Worm (Caenorhabditis elegans) whole organism, L1 larva: ENCODE results near the gene Y32H12A.8.

Experiments
- C16A3.4 ChIP-seq: fragments of 150-350 bp; optimal IDR thresholded peaks from 2 replicates; lab custom pipeline; 2014; ENCODE audit warnings: missing biosample characterization, missing genetic modification characterization
- F16B12.6 ChIP-seq: fragments of 150-350 bp; optimal IDR thresholded peaks from 2 replicates; lab custom pipeline; 2014; ENCODE audit warnings: missing biosample characterization, missing genetic modification characterization
- aha-1 ChIP-seq: fragments of 150-350 bp; optimal IDR thresholded peaks from 2 replicates; lab custom pipeline; 2014; ENCODE audit warnings: missing biosample characterization, missing genetic modification characterization
- blmp-1 ChIP-seq: fragments of 150-350 bp; optimal IDR thresholded peaks from 2 replicates; lab custom pipeline; 2014; ENCODE audit warnings: missing biosample characterization, missing genetic modification characterization
- ceh-82 ChIP-seq, 3 experiments: fragments of 150-350 bp in 1 of 3; sonication (generic microtip) in 2 of 3; optimal IDR thresholded peaks; 2 replicates each; lab custom pipeline; 2014 to 2017; ENCODE audit warnings: missing biosample characterization in 3 of 3, missing genetic modification characterization in 3 of 3
- ceh-88 ChIP-seq: fragments of 200-800 bp; sonication (Bioruptor generic); IDR thresholded peaks from 2 replicates; pipeline ENCODE4 v1.3.6; 2022; ENCODE audit warnings: missing genetic modification characterization, missing compliant biosample characterization
- ceh-90 ChIP-seq: sonication (generic microtip); optimal IDR thresholded peaks from 2 replicates; lab custom pipeline; 2016; ENCODE audit warnings: missing genetic modification characterization, missing compliant biosample characterization
- dpl-1 ChIP-seq, 3 experiments: fragments of 150-350 bp in 2 of 3; sonication (generic microtip) in 1 of 3; optimal IDR thresholded peaks; 2 replicates each; lab custom pipeline; 2014 to 2017; ENCODE audit warnings: missing biosample characterization in 3 of 3, missing genetic modification characterization in 3 of 3, missing genetic modification reagents in 3 of 3
- dsc-1 ChIP-seq: sonication (generic microtip); optimal IDR thresholded peaks from 2 replicates; lab custom pipeline; 2016; ENCODE audit warnings: mild to moderate bottlenecking, missing genetic modification characterization, missing compliant biosample characterization
- efl-1 ChIP-seq, 4 experiments: fragments of 150-350 bp; optimal IDR thresholded peaks in 3 of 4; peaks in 1 of 4; 1 replicate in 1 of 4; 2 replicates in 3 of 4; lab custom pipeline; 2014; ENCODE audit warnings: missing biosample characterization in 2 of 4, missing genetic modification characterization in 2 of 4, missing genetic modification reagents in 2 of 4
- egl-13 ChIP-seq: sonication (generic microtip); optimal IDR thresholded peaks from 2 replicates; lab custom pipeline; 2016; ENCODE audit warnings: missing genotype, missing genetic modification reagents, missing genetic modification characterization, missing compliant biosample characterization
- fkh-10 ChIP-seq: sonication (generic microtip); optimal IDR thresholded peaks from 2 replicates; lab custom pipeline; 2017; ENCODE audit warnings: missing biosample characterization, missing genetic modification reagents, missing genetic modification characterization
- fkh-8 ChIP-seq: sonication (generic microtip); optimal IDR thresholded peaks from 2 replicates; lab custom pipeline; 2016; ENCODE audit warnings: mild to moderate bottlenecking, missing genetic modification characterization, missing compliant biosample characterization
- fos-1 ChIP-seq: fragments of 150-350 bp; optimal IDR thresholded peaks from 2 replicates; lab custom pipeline; 2014; ENCODE audit warnings: missing biosample characterization, missing genetic modification characterization
- grh-1 ChIP-seq: fragments of 200-800 bp; sonication (Bioruptor generic); IDR thresholded peaks from 2 replicates; pipeline ENCODE4 v1.3.6; 2022; ENCODE audit warnings: missing genetic modification reagents, missing genetic modification characterization, missing compliant biosample characterization
- hlh-4 ChIP-seq: sonication (generic microtip); optimal IDR thresholded peaks from 2 replicates; lab custom pipeline; 2016; ENCODE audit warnings: mild to moderate bottlenecking, missing genetic modification characterization, missing compliant biosample characterization
- hpl-2 ChIP-seq: fragments of 150-350 bp; optimal IDR thresholded peaks from 2 replicates; lab custom pipeline; 2014; ENCODE audit warnings: missing biosample characterization, missing genetic modification reagents, missing genetic modification characterization
- jun-1 ChIP-seq: fragments of 150-350 bp; optimal IDR thresholded peaks from 2 replicates; lab custom pipeline; 2014; ENCODE audit warnings: missing biosample characterization, missing genetic modification reagents, missing genetic modification characterization
- lin-13 ChIP-seq: fragments of 150-350 bp; optimal IDR thresholded peaks from 2 replicates; lab custom pipeline; 2014; ENCODE audit warnings: missing biosample characterization, missing genetic modification reagents, missing genetic modification characterization
- lin-14 ChIP-seq: fragments of 200-800 bp; sonication (Bioruptor generic); optimal IDR thresholded peaks from 2 replicates; lab custom pipeline; 2018; ENCODE audit warnings: mild to moderate bottlenecking, missing genetic modification characterization, moderate library complexity, missing compliant biosample characterization
- lin-15B ChIP-seq: fragments of 150-350 bp; sonication (generic microtip); optimal IDR thresholded peaks from 3 replicates; lab custom pipeline; 2014; ENCODE audit warnings: missing biosample characterization, missing genetic modification characterization
- lin-35 ChIP-seq, 2 experiments: fragments of 150-350 bp; optimal IDR thresholded peaks; 2 replicates each; lab custom pipeline; 2014; ENCODE audit warnings: missing biosample characterization in 2 of 2, missing genetic modification characterization in 2 of 2, missing genetic modification reagents in 2 of 2
- lsy-2 ChIP-seq, 2 experiments: fragments of 150-350 bp; optimal IDR thresholded peaks; 2 replicates each; lab custom pipeline; 2014; ENCODE audit warnings: missing biosample characterization in 2 of 2, missing genetic modification characterization in 2 of 2
- mdl-1 ChIP-seq, 2 experiments: fragments of 150-350 bp; optimal IDR thresholded peaks; 2 replicates each; lab custom pipeline; 2014 to 2017; ENCODE audit warnings: missing biosample characterization in 2 of 2, missing genetic modification characterization in 2 of 2, inconsistent platforms in 1 of 2
- mef-2 ChIP-seq: fragments of 150-350 bp; optimal IDR thresholded peaks from 2 replicates; lab custom pipeline; 2014; ENCODE audit warnings: missing biosample characterization, missing genetic modification characterization
- mep-1 ChIP-seq: fragments of 150-350 bp; optimal IDR thresholded peaks from 2 replicates; lab custom pipeline; 2014; ENCODE audit warnings: missing biosample characterization, missing genetic modification characterization
- nhr-12 ChIP-seq: sonication (generic microtip); optimal IDR thresholded peaks from 2 replicates; lab custom pipeline; 2017; ENCODE audit warnings: missing biosample characterization, missing genetic modification characterization
- nhr-19 ChIP-seq: fragments of 200-800 bp; sonication (Bioruptor generic); conservative IDR thresholded peaks from 2 replicates; pipeline ENCODE4 v1.3.6; 2022; ENCODE audit warnings: missing genetic modification characterization, missing compliant biosample characterization
- nhr-20 ChIP-seq: sonication (generic microtip); optimal IDR thresholded peaks from 2 replicates; lab custom pipeline; 2016; ENCODE audit warnings: mild to moderate bottlenecking, missing genetic modification characterization, missing compliant biosample characterization
- nhr-47 ChIP-seq: sonication (generic microtip); optimal IDR thresholded peaks from 2 replicates; lab custom pipeline; 2016; ENCODE audit warnings: mild to moderate bottlenecking, missing genetic modification characterization, moderate library complexity, missing compliant biosample characterization
- nhr-71 ChIP-seq: sonication (generic microtip); optimal IDR thresholded peaks from 2 replicates; lab custom pipeline; 2016; ENCODE audit warnings: mild to moderate bottlenecking, missing genetic modification characterization, moderate library complexity, missing compliant biosample characterization
- nhr-77 ChIP-seq: fragments of 150-350 bp; optimal IDR thresholded peaks from 2 replicates; lab custom pipeline; 2014; ENCODE audit warnings: missing biosample characterization, missing genetic modification characterization
- nhr-85 ChIP-seq: sonication (generic microtip); peaks from one replicate; lab custom pipeline; 2016; ENCODE audit warnings: missing genetic modification characterization, inconsistent platforms, missing compliant biosample characterization
- nhr-90 ChIP-seq: sonication (generic microtip); optimal IDR thresholded peaks from 2 replicates; lab custom pipeline; 2016; ENCODE audit warnings: mild to moderate bottlenecking, missing genetic modification characterization, missing compliant biosample characterization; ENCODE audit not compliant: poor library complexity
- rnt-1 ChIP-seq: sonication (generic microtip); optimal IDR thresholded peaks from 2 replicates; lab custom pipeline; 2016; ENCODE audit warnings: mild to moderate bottlenecking, missing genetic modification characterization, moderate library complexity, missing compliant biosample characterization
- skn-1 ChIP-seq: fragments of 150-350 bp; optimal IDR thresholded peaks from 2 replicates; lab custom pipeline; 2014; ENCODE audit warnings: missing biosample characterization, missing genetic modification characterization
- snpc-4 ChIP-seq: fragments of 150-350 bp; optimal IDR thresholded peaks from 2 replicates; lab custom pipeline; 2014; ENCODE audit warnings: missing biosample characterization, missing genetic modification characterization
- snu-23 ChIP-seq: sonication (generic microtip); optimal IDR thresholded peaks from 2 replicates; lab custom pipeline; 2016; ENCODE audit warnings: missing genetic modification characterization, missing compliant biosample characterization
- swsn-7 ChIP-seq: sonication (generic microtip); optimal IDR thresholded peaks from 2 replicates; lab custom pipeline; 2016; ENCODE audit warnings: missing genetic modification characterization, missing compliant biosample characterization
- tbx-2 ChIP-seq: sonication (generic microtip); optimal IDR thresholded peaks from 2 replicates; lab custom pipeline; 2016; ENCODE audit warnings: missing genetic modification characterization, missing compliant biosample characterization
- unc-130 ChIP-seq: fragments of 150-350 bp; optimal IDR thresholded peaks from 2 replicates; lab custom pipeline; 2017; ENCODE audit warnings: missing biosample characterization, missing genetic modification characterization, inconsistent platforms
- unc-62 ChIP-seq: fragments of 150-350 bp; optimal IDR thresholded peaks from 2 replicates; lab custom pipeline; 2014; ENCODE audit warnings: missing biosample characterization, missing genetic modification reagents, missing genetic modification characterization
- unc-86 ChIP-seq: sonication (generic microtip); optimal IDR thresholded peaks from 2 replicates; lab custom pipeline; 2016; ENCODE audit warnings: missing genetic modification characterization, missing compliant biosample characterization
- unc-98 ChIP-seq: fragments of 200-800 bp; sonication (Bioruptor generic); IDR thresholded peaks from 2 replicates; pipeline ENCODE4 v1.3.6; 2022; ENCODE audit warnings: missing genetic modification characterization, missing compliant biosample characterization
- xbp-1 ChIP-seq: sonication (generic microtip); optimal IDR thresholded peaks from 2 replicates; lab custom pipeline; 2016; ENCODE audit warnings: missing genetic modification characterization, missing compliant biosample characterization
- zag-1 ChIP-seq: fragments of 150-350 bp; optimal IDR thresholded peaks from 2 replicates; lab custom pipeline; 2014; ENCODE audit warnings: missing biosample characterization, missing genetic modification characterization
- zip-4 ChIP-seq: fragments of 200-800 bp; sonication (Bioruptor generic); optimal IDR thresholded peaks from 2 replicates; lab custom pipeline; 2018; ENCODE audit warnings: mild to moderate bottlenecking, missing genetic modification characterization, moderate library complexity, missing compliant biosample characterization
- ztf-11 ChIP-seq, 2 experiments: sonication (generic microtip); optimal IDR thresholded peaks; 2 replicates each; lab custom pipeline; 2016 to 2017; ENCODE audit warnings: missing genetic modification characterization in 2 of 2, missing biosample characterization in 1 of 2, missing compliant biosample characterization in 1 of 2

Y32H12A.8 gene

ce11 chrIII:5448177-5448576 is 42.3 kb upstream of the Y32H12A.8 start, which contains the start of gene skpt-1:
skpt-1 (minus strand) TSS chrIII:5448395.
- no peak for TF ChIP-seq ceh-88 (GFP tag; lab: Robert Waterston, UW)
- peak; percentile 13 for TF ChIP-seq blmp-1
- TF ChIP-seq zag-1, result no peak
- TF ChIP-seq lin-13 (GFP tag; lab: Kevin White, UChicago), result no peak
- TF ChIP-seq dpl-1 (GFP tag; optimal IDR thresholded peaks at IDR 0.05; lab: Kevin White, UChicago), result peak; percentile 79 to 89 (median 86)
- TF ChIP-seq swsn-7, result peak; percentile 9
- TF ChIP-seq skn-1 (tag; lab: Kevin White, UChicago), result peak; percentile 41
- TF ChIP-seq fos-1 (tag; lab: Kevin White, UChicago), result no peak
- TF ChIP-seq lin-35 (GFP tag; optimal IDR thresholded peaks at IDR 0.05; lab: Kevin White, UChicago), result peak; percentile 80 to 93
- TF ChIP-seq lin-15B (tag; lab: Kevin White, UChicago), result peak; percentile 45
- 0 out of 2 replicates have a peak, but pooled peaks have one; percentile 16 for TF ChIP-seq nhr-19 (GFP tag; lab: Robert Waterston, UW)
- peak; percentile 16 for TF ChIP-seq nhr-85 (tag; lab: Kevin White, UChicago)
- no peak for TF ChIP-seq hpl-2 (GFP tag; lab: Kevin White, UChicago)
- TF ChIP-seq aha-1 (tag; lab: Kevin White, UChicago), result no peak
- TF ChIP-seq lin-14, result peak; percentile 32
- no peak for TF ChIP-seq unc-130 (tag; lab: Kevin White, UChicago)
- peak; percentile 49 for TF ChIP-seq F16B12.6 (tag; lab: Kevin White, UChicago)
- TF ChIP-seq nhr-77 (tag; lab: Kevin White, UChicago), result no peak
- TF ChIP-seq unc-86 (tag; lab: Kevin White, UChicago), result no peak
- TF ChIP-seq zip-4 (GFP tag; lab: Kevin White, UChicago), result no peak
- no peak for TF ChIP-seq nhr-90
- TF ChIP-seq snu-23 (GFP tag; lab: Kevin White, UChicago), result peak; percentile 26
- peak; percentile 11 for TF ChIP-seq nhr-20
- peak; percentile 17 for TF ChIP-seq rnt-1
- no peak for TF ChIP-seq fkh-10 (GFP tag; lab: Kevin White, UChicago)
- TF ChIP-seq tbx-2 (tag; lab: Kevin White, UChicago), result no peak
- TF ChIP-seq nhr-47 (tag; lab: Kevin White, UChicago), result peak; percentile 33
- TF ChIP-seq nhr-12 (tag; lab: Kevin White, UChicago), result no peak
- TF ChIP-seq nhr-71 (tag; lab: Kevin White, UChicago), result peak; percentile 36
- no peak for TF ChIP-seq grh-1 (GFP tag; lab: Robert Waterston, UW)
- peak; percentile 72 to 84 for TF ChIP-seq efl-1 (optimal IDR thresholded peaks at IDR 0.05; lab: Kevin White, UChicago)
- TF ChIP-seq efl-1 (GFP tag; optimal IDR thresholded peaks at IDR 0.05 in 1 of 2; lab: Kevin White, UChicago), result peak; percentile 87 to 99
- TF ChIP-seq ceh-82 (tag; optimal IDR thresholded peaks at IDR 0.05; lab: Kevin White, UChicago), result peak in 1 of 3 experiments; percentile 34
- TF ChIP-seq C16A3.4 (tag; lab: Kevin White, UChicago), result peak; percentile 44
- TF ChIP-seq hlh-4 (tag; lab: Kevin White, UChicago), result no peak
- TF ChIP-seq lsy-2 (tag; optimal IDR thresholded peaks at IDR 0.05; lab: Kevin White, UChicago), result peak; percentile 29 to 84

ce11 chrIII:5442711-5443253 is 36.9 kb upstream of the Y32H12A.8 start, which contains the start of the genes T24G10.2 and disl-2:
T24G10.2 (minus strand) TSS chrIII:5442761.
disl-2 (plus strand) TSS chrIII:5443167.
- TF ChIP-seq ceh-82 (tag; optimal IDR thresholded peaks at IDR 0.05; lab: Kevin White, UChicago), result peak in 2 of 3 experiments; percentile 5 to 74
- TF ChIP-seq F16B12.6 (tag; lab: Kevin White, UChicago), result peak; percentile 90
- TF ChIP-seq snpc-4, result peak; percentile 21
- no peak for TF ChIP-seq unc-62
- no peak for TF ChIP-seq fkh-8 (tag; lab: Kevin White, UChicago)
- peak; percentile 45 for TF ChIP-seq nhr-47 (tag; lab: Kevin White, UChicago)
- no peak for TF ChIP-seq ztf-11 (tag; optimal IDR thresholded peaks at IDR 0.05; lab: Kevin White, UChicago)
- peak; percentile 13 for TF ChIP-seq fos-1 (tag; lab: Kevin White, UChicago)
- TF ChIP-seq skn-1 (tag; lab: Kevin White, UChicago), result peak; percentile 68
- peak; percentile 39 for TF ChIP-seq lin-15B (tag; lab: Kevin White, UChicago)
- TF ChIP-seq lin-14, result peak; percentile 50
- TF ChIP-seq jun-1, result peak; percentile 12
- TF ChIP-seq mef-2 (tag; lab: Kevin White, UChicago), result no peak
- TF ChIP-seq ceh-90 (tag; lab: Kevin White, UChicago), result no peak
- TF ChIP-seq mep-1 (tag; lab: Kevin White, UChicago), result peak; percentile 78
- no peak for TF ChIP-seq nhr-12 (tag; lab: Kevin White, UChicago)
- peak; percentile 9 for TF ChIP-seq nhr-77 (tag; lab: Kevin White, UChicago)
- peak; percentile 63 for TF ChIP-seq blmp-1
- no peak for TF ChIP-seq unc-98 (GFP tag; lab: Robert Waterston, UW)
- peak; percentile 49 for TF ChIP-seq unc-130 (tag; lab: Kevin White, UChicago)
- peak; percentile 74 for TF ChIP-seq C16A3.4 (tag; lab: Kevin White, UChicago)
- no peak for TF ChIP-seq dsc-1 (tag; lab: Kevin White, UChicago)
- TF ChIP-seq tbx-2 (tag; lab: Kevin White, UChicago), result peak; percentile 28
- TF ChIP-seq efl-1 (optimal IDR thresholded peaks at IDR 0.05; lab: Kevin White, UChicago), result peak; percentile 64 to 71
- peak; percentile 73 to 96 for TF ChIP-seq efl-1 (GFP tag; optimal IDR thresholded peaks at IDR 0.05 in 1 of 2; lab: Kevin White, UChicago)
- peak; percentile 37 for TF ChIP-seq nhr-71 (tag; lab: Kevin White, UChicago)
- no peak for TF ChIP-seq unc-86 (tag; lab: Kevin White, UChicago)
- TF ChIP-seq xbp-1 (tag; lab: Kevin White, UChicago), result peak; percentile 51
- no peak for TF ChIP-seq egl-13 (tag; lab: Kevin White, UChicago)
- TF ChIP-seq mdl-1 (tag; optimal IDR thresholded peaks at IDR 0.05; lab: Kevin White, UChicago), result peak in 1 of 2 experiments; percentile 55
